Fruit fly (Drosophila melanogaster) whole organism, embryonic: ENCODE data around the gene loaf.

Experiments
- CG16863 ChIP-seq: fragments of 200-800 bp; sonication (Bioruptor generic); optimal IDR thresholded peaks from 3 replicates; lab custom pipeline; 2016; ENCODE audit warnings: missing biosample characterization, missing genetic modification characterization
- CG3065 ChIP-seq: fragments of 200-800 bp; sonication (Bioruptor generic); optimal IDR thresholded peaks from 2 replicates; lab custom pipeline; 2016; ENCODE audit warnings: missing biosample characterization, missing genetic modification characterization
- Ets97D ChIP-seq: fragments of 200-800 bp; sonication (Bioruptor generic); optimal IDR thresholded peaks from 3 replicates; lab custom pipeline; 2016; ENCODE audit warnings: missing biosample characterization, missing genetic modification characterization
- hbn ChIP-seq: fragments of 200-800 bp; sonication (Bioruptor generic); IDR thresholded peaks from 2 replicates; pipeline ENCODE4 v1.3.6; 2022; ENCODE audit warnings: missing biosample characterization, missing genetic modification characterization; ENCODE audit not compliant: partially characterized antibody

DNA sequence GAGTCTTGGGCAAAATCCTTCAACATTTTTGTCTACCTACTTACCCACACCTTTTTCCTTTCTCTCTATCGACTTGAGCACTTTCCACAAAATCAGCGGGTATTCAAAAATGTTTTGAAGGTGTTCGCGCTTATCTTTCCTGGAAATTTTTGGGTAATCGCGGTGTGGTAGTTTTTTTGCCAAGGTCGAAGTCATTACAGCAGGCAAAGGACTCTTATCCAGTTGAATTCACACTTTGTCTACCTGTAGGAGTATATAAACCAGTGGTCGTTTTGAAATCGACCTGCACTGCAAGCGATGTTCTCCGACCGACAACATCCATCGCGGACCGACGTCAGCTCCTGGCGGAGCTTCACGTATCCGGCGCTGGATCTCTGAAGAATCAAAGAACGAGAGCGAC, 73.1 kb downstream of the loaf start:
- TF ChIP-seq hbn (GFP tag; lab: Robert Waterston, UW), result no peak
- no peak for TF ChIP-seq Ets97D (GFP tag; lab: Kevin White, UChicago)
- TF ChIP-seq CG16863, result no peak
- TF ChIP-seq CG3065 (GFP tag; lab: Kevin White, UChicago), result no peak
